Fruit fly (Drosophila melanogaster) ovary, adult (tissue): ENCODE measurements around the gene kri.

ENCODE experiments used
- CG17801 ChIP-seq: fragments of 200-800 bp; optimal IDR thresholded peaks from 2 replicates; lab custom pipeline; 2019; ENCODE audit warnings: missing biosample characterization, mild to moderate bottlenecking, missing genetic modification characterization, moderate library complexity; ENCODE audit not compliant: partially characterized antibody

Gene kri

dm6 chr3L:5819310-5819709, 8.5 kb downstream of the kri start:
- no peak for TF ChIP-seq CG17801

- no peak for TF ChIP-seq CG17801
Observed at dm6 chr3L:5820039-5820438, 9.3 kb downstream of the kri start.

- no peak for TF ChIP-seq CG17801
Observed at dm6 chr3L:5820793-5821192, 10.0 kb downstream of the kri start.

DNA sequence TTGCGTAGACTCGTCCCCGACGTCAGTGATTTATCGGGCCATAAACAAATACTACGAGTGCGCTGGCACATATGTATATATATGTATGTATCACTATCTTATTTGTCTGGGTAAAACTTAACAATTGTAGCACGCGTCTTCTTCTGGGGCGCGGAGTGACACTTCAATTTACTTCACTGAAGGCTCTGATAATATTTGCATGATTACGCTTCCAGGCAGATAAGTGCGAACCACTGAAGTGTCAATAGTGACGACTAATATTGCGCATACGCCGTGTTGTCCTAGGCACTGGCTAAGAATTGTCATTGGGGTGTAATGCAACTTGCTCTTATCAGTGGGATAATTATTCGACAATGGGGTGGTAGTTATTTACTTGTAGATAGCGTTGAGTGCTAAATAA, 10.7 kb downstream of the kri start:
- no peak for TF ChIP-seq CG17801

dm6 chr3L:5823763-5824445, 13.1 kb downstream of the kri start:
- TF ChIP-seq CG17801 = no peak

DNA sequence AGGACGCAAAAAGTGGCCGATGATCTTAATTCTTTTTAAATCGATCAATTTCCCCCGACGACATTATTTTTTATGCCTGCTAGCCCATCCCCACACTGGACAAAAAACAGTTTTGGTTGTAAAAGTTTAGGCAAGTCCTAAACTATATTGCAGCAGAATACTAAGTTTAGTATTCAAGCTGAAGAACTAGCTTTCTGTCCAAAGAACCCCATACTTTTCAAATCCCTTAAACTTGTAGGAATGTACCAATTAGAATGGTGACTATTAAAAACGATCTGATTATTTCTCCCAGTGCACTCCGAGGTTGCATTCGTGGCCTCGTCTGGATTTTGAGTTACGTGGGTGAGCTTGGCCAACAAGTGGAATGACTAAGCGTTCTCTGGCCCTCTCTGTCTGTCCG, 14.7 kb downstream of the kri start:
- TF ChIP-seq CG17801 = no peak

DNA sequence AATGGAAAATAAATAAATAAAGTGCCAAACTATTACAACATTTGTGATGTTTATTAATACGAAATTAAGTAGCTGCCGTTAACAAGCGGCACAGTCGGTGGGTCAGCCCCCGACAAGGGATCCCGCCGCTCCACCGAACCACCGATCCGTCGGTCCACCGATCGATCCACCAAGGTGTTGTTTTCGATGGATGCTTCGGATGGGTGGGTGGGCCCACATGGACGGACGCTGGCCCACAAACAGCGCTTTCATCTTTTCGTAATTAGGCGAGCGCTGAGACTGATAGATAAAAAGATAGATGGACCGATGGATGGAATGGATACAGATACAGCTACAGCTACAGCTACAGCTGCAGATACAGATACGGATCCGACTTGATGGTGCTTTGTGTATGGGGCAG, 17.5 kb downstream of the kri start:
- TF ChIP-seq CG17801 = no peak

- no peak for TF ChIP-seq CG17801
Observed at dm6 chr3L:5828684-5829083, 17.9 kb downstream of the kri start.

- TF ChIP-seq CG17801 = no peak
Observed at dm6 chr3L:5830649-5831048, 19.9 kb downstream of the kri start.

- no peak for TF ChIP-seq CG17801
Observed at dm6 chr3L:5831890-5832289, 21.1 kb downstream of the kri start.

- TF ChIP-seq CG17801 = no peak
Observed at dm6 chr3L:5833761-5834160, 23.0 kb downstream of the kri start.

DNA sequence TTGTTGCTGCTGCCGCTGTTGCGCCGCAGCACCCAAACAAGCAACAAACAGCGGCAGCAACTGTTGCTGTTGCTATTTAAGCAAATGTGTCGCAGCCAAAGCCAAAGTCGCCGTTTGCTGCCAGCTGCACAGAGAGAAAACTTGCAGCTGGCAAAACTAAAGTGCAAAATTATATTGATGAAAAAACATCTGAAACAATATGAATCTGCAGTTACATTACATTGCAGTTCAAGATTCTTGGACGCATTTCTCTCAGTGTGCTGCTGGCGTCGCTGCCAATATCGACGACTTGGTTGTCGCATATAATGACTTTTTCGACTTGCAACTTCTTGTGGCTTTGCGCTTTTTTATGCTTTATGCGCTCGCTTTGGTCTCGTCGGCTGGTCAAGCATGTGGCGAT, 23.5 kb downstream of the kri start:
- no peak for TF ChIP-seq CG17801

dm6 chr3L:5834798-5835197, 24.0 kb downstream of the kri start:
- TF ChIP-seq CG17801 = no peak

dm6 chr3L:5835431-5835830, 24.7 kb downstream of the kri start:
- no peak for TF ChIP-seq CG17801

DNA sequence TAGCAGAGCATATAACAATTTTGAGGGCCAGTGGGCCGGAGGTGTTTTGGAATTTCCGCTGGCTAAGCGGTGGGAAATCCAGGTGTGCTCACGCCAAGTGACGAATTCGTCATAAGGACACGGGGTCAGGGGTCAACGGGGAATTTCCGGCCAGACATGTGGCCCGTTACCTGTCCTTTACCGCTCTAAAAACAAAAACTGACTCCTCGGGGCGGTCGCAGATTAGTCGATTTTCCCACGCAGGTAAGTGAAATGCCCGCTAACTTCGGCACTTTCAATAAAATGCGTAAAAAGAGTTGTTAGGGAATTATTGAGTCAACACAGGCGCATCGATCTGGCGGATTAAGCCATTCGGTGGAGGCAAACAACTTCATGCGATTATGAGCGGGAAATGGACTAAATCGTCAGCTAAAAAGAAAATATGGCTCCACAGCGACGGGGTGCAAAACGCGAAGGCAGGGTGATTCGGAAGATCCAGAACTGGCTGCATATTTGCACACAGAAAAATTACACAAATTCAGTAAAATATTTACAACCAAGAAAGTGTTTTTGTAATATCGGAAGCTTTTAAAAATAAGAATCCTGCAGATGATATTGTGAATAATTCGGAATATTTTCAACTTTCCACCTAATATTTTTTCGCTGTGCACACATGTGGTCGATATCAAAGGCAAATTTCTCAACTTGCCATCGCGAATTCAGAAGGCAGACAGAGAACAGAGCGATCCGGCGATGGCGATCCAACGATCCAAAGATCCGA, 25.3 kb downstream of the kri start:
- no peak for TF ChIP-seq CG17801

dm6 chr3L:5838295-5838694, 27.5 kb downstream of the kri start:
- TF ChIP-seq CG17801 = no peak

DNA sequence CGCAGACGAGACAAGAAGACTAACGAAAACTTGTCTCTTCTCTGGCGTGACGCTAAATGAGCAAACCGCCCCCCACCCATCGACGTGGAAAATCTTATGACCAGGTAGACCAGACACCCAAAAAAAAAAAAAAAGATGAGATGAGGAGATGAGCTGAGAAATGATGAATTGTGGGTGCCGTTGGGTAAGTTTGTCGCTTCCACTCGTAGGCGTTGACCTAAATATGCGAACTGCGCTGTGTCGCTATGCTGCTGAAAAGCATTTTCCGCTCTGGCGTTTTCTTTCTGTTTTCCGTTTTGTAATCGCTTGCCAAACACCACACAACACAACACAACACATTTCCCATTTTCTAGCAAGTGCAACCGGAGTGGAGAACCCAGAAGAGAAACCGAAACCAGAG, 28.1 kb downstream of the kri start:
- no peak for TF ChIP-seq CG17801

DNA sequence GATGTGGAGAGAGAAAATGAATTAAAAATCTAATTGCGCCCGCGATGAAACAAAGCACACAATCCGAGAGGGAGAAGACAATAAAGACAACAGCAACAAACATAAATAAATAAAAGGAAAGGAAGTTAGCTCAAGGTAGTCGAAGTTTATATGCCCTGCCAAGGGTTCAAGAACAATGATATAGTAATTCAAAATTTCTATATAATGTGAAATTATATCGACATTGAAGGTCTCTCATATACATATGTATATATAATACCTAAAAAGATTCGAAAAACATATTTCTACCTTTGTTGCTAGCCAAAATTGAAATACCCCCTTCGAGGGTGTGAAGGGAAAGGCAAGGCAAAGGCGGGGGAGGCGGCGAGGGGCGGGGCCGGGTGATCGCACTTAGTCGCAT, 30.1 kb downstream of the kri start:
- TF ChIP-seq CG17801 = no peak
